Fruit fly (Drosophila melanogaster) whole organism, embryonic: ENCODE results near the gene CG10943.

ENCODE experiments used
- Ada2b ChIP-seq: fragments of 200-800 bp; sonication (Bioruptor generic); IDR thresholded peaks from 2 replicates; pipeline ENCODE4 v1.3.6; 2022; ENCODE audit warnings: missing biosample characterization, missing genetic modification characterization
- Aef1 ChIP-seq: fragments of 200-800 bp; sonication (Bioruptor generic); IDR thresholded peaks from 3 replicates; pipeline ENCODE4 v1.3.6; 2022; ENCODE audit warnings: missing biosample characterization, missing genetic modification characterization
- CG10267 ChIP-seq: fragments of 200-800 bp; sonication (Bioruptor generic); optimal IDR thresholded peaks from 2 replicates; lab custom pipeline; 2018; ENCODE audit warnings: missing biosample characterization, mild to moderate bottlenecking, missing genetic modification characterization, moderate library complexity
- CG10462 ChIP-seq: fragments of 200-800 bp; sonication (Bioruptor generic); optimal IDR thresholded peaks from 2 replicates; lab custom pipeline; 2016; ENCODE audit warnings: missing biosample characterization, missing genetic modification characterization
- CG11560 ChIP-seq: fragments of 200-800 bp; sonication (Bioruptor generic); IDR thresholded peaks from 3 replicates; pipeline ENCODE4 v1.3.6; 2022; ENCODE audit warnings: missing biosample characterization, missing genetic modification characterization
- CG11723 ChIP-seq: fragments of 200-800 bp; sonication (Bioruptor generic); optimal IDR thresholded peaks from 2 replicates; lab custom pipeline; 2017; ENCODE audit warnings: missing biosample characterization, mild to moderate bottlenecking, missing genetic modification characterization
- CG12071 ChIP-seq: fragments of 200-800 bp; sonication (Bioruptor generic); optimal IDR thresholded peaks from 3 replicates; lab custom pipeline; 2018; ENCODE audit warnings: missing biosample characterization, mild to moderate bottlenecking, missing genetic modification characterization
- CG1233 ChIP-seq: fragments of 200-800 bp; sonication (Bioruptor generic); optimal IDR thresholded peaks from 4 replicates; lab custom pipeline; 2018; ENCODE audit warnings: missing biosample characterization, mild to moderate bottlenecking, missing genetic modification characterization
- CG1647 ChIP-seq: fragments of 200-800 bp; sonication (Bioruptor generic); optimal IDR thresholded peaks from 3 replicates; lab custom pipeline; 2016; ENCODE audit warnings: missing biosample characterization, missing genetic modification characterization
- CG17802 ChIP-seq: fragments of 200-800 bp; sonication (Bioruptor generic); optimal IDR thresholded peaks from 2 replicates; lab custom pipeline; 2018; ENCODE audit warnings: missing biosample characterization, mild to moderate bottlenecking, missing genetic modification characterization, moderate library complexity
- CG3407 ChIP-seq: fragments of 200-800 bp; sonication (Bioruptor generic); optimal IDR thresholded peaks from 2 replicates; lab custom pipeline; 2018; ENCODE audit warnings: missing biosample characterization, mild to moderate bottlenecking, missing genetic modification characterization
- CG8924 ChIP-seq: fragments of 200-800 bp; optimal IDR thresholded peaks from 3 replicates; lab custom pipeline; 2019; ENCODE audit warnings: missing biosample characterization, mild to moderate bottlenecking, missing genetic modification characterization, moderate library complexity
- CG9932 ChIP-seq: fragments of 200-800 bp; sonication (Bioruptor generic); IDR thresholded peaks from 2 replicates; pipeline ENCODE4 v1.3.6; 2022; ENCODE audit warnings: missing biosample characterization, missing genetic modification characterization
- D19A ChIP-seq: fragments of 200-800 bp; optimal IDR thresholded peaks from 3 replicates; lab custom pipeline; 2019; ENCODE audit warnings: missing biosample characterization, mild to moderate bottlenecking, missing genetic modification characterization, moderate library complexity
- D19B ChIP-seq: fragments of 200-800 bp; sonication (Bioruptor generic); optimal IDR thresholded peaks from 2 replicates; lab custom pipeline; 2017; ENCODE audit warnings: missing biosample characterization, mild to moderate bottlenecking, missing genetic modification characterization
- Dbx ChIP-seq: fragments of 200-800 bp; sonication (Bioruptor generic); IDR thresholded peaks from 3 replicates; pipeline ENCODE4 v1.3.6; 2022; ENCODE audit warnings: missing biosample characterization, missing genetic modification characterization
- E2f1 ChIP-seq: fragments of 200-800 bp; sonication (Bioruptor generic); IDR thresholded peaks from 2 replicates; pipeline ENCODE4 v1.3.6; 2022; ENCODE audit warnings: missing biosample characterization, missing genetic modification characterization
- Elba2 ChIP-seq: fragments of 200-800 bp; sonication (Bioruptor generic); optimal IDR thresholded peaks from 3 replicates; lab custom pipeline; 2016; ENCODE audit warnings: missing biosample characterization, missing genetic modification characterization
- Fer1 ChIP-seq: fragments of 200-800 bp; sonication (Bioruptor generic); optimal IDR thresholded peaks from 2 replicates; lab custom pipeline; 2017; ENCODE audit warnings: missing biosample characterization, mild to moderate bottlenecking, missing genetic modification characterization
- GATAe ChIP-seq: fragments of 200-800 bp; sonication (Bioruptor generic); conservative IDR thresholded peaks from 2 replicates; pipeline ENCODE4 v1.3.6; 2022; ENCODE audit warnings: missing biosample characterization, missing genetic modification characterization
- HLHmδ ChIP-seq: fragments of 200-800 bp; sonication (Bioruptor generic); optimal IDR thresholded peaks from 2 replicates; lab custom pipeline; 2018; ENCODE audit warnings: missing biosample characterization, mild to moderate bottlenecking, missing genetic modification characterization, moderate library complexity
- Hmx ChIP-seq: fragments of 200-800 bp; sonication (Bioruptor generic); optimal IDR thresholded peaks from 2 replicates; lab custom pipeline; 2016; ENCODE audit warnings: missing biosample characterization, missing genetic modification characterization
- Hr51 ChIP-seq, 2 experiments: fragments of 200-800 bp; sonication (Bioruptor generic); optimal IDR thresholded peaks; 2 replicates in 1 of 2; 3 replicates in 1 of 2; lab custom pipeline; 2016 to 2018; ENCODE audit warnings: missing biosample characterization in 2 of 2, missing genetic modification characterization in 2 of 2, mild to moderate bottlenecking in 1 of 2, moderate library complexity in 1 of 2
- Kr ChIP-seq: fragments of 200-800 bp; sonication (Bioruptor generic); optimal IDR thresholded peaks from 2 replicates; lab custom pipeline; 2017; ENCODE audit warnings: missing biosample characterization, mild to moderate bottlenecking, missing genetic modification characterization
- Myb ChIP-seq: fragments of 200-800 bp; sonication (Bioruptor generic); optimal IDR thresholded peaks from 2 replicates; lab custom pipeline; 2016; ENCODE audit warnings: missing biosample characterization, missing genetic modification characterization
- NC2β ChIP-seq: fragments of 200-800 bp; sonication (Bioruptor generic); optimal IDR thresholded peaks from 2 replicates; lab custom pipeline; 2016; ENCODE audit warnings: missing biosample characterization, missing genetic modification characterization
- Nf-YC ChIP-seq: fragments of 200-800 bp; optimal IDR thresholded peaks from 3 replicates; lab custom pipeline; 2019; ENCODE audit warnings: missing biosample characterization, mild to moderate bottlenecking, missing genetic modification characterization, moderate library complexity
- Ssrp ChIP-seq: fragments of 200-800 bp; sonication (Bioruptor generic); optimal IDR thresholded peaks from 2 replicates; lab custom pipeline; 2018; ENCODE audit warnings: missing biosample characterization, mild to moderate bottlenecking, missing genetic modification characterization, moderate library complexity
- TFAM ChIP-seq: fragments of 200-800 bp; sonication (Bioruptor generic); optimal IDR thresholded peaks from 2 replicates; lab custom pipeline; 2017; ENCODE audit warnings: missing biosample characterization, missing genetic modification characterization, inconsistent platforms
- Xbp1 ChIP-seq: fragments of 200-800 bp; sonication (Bioruptor generic); optimal IDR thresholded peaks from 3 replicates; lab custom pipeline; 2016; ENCODE audit warnings: missing biosample characterization, mild to moderate bottlenecking, missing genetic modification characterization
- al ChIP-seq: fragments of 200-800 bp; sonication (Bioruptor generic); IDR thresholded peaks from 2 replicates; pipeline ENCODE4 v1.3.6; 2022; ENCODE audit warnings: missing biosample characterization, missing genetic modification characterization
- chinmo ChIP-seq: fragments of 200-800 bp; sonication (Bioruptor generic); IDR thresholded peaks from 4 replicates; pipeline ENCODE4 v1.3.6; 2022; ENCODE audit warnings: missing biosample characterization, missing genetic modification characterization; ENCODE audit not compliant: partially characterized antibody
- ci ChIP-seq: fragments of 200-800 bp; sonication (Bioruptor generic); IDR thresholded peaks from 3 replicates; pipeline ENCODE4 v1.3.6; 2022; ENCODE audit warnings: missing biosample characterization, missing genetic modification characterization
- crp ChIP-seq, 2 experiments: fragments of 200-800 bp; sonication (Bioruptor generic); optimal IDR thresholded peaks; 2 replicates in 1 of 2; 3 replicates in 1 of 2; lab custom pipeline; 2017; ENCODE audit warnings: missing biosample characterization in 2 of 2, missing genetic modification characterization in 2 of 2, mild to moderate bottlenecking in 1 of 2, moderate library complexity in 1 of 2
- dysf ChIP-seq: fragments of 200-800 bp; sonication (Bioruptor generic); IDR thresholded peaks from 3 replicates; pipeline ENCODE4 v1.3.6; 2022; ENCODE audit warnings: missing biosample characterization, missing genetic modification characterization
- ems ChIP-seq: fragments of 200-800 bp; sonication (Bioruptor generic); optimal IDR thresholded peaks from 3 replicates; lab custom pipeline; 2016; ENCODE audit warnings: missing biosample characterization, missing genetic modification characterization
- en ChIP-seq: fragments of 200-800 bp; sonication (Bioruptor generic); optimal IDR thresholded peaks from 2 replicates; lab custom pipeline; 2016; ENCODE audit warnings: missing biosample characterization, missing genetic modification characterization
- gce ChIP-seq: fragments of 200-800 bp; sonication (Bioruptor generic); IDR thresholded peaks from 3 replicates; pipeline ENCODE4 v1.3.6; 2022; ENCODE audit warnings: missing biosample characterization, missing genetic modification characterization
- gsb-n ChIP-seq: fragments of 200-800 bp; sonication (Bioruptor generic); optimal IDR thresholded peaks from 3 replicates; lab custom pipeline; 2018; ENCODE audit warnings: missing biosample characterization, mild to moderate bottlenecking, missing genetic modification characterization
- gt ChIP-seq: fragments of 200-800 bp; sonication (Bioruptor generic); IDR thresholded peaks from 2 replicates; pipeline ENCODE4 v1.3.6; 2022; ENCODE audit warnings: missing biosample characterization, missing genetic modification characterization
- hbn ChIP-seq: fragments of 200-800 bp; sonication (Bioruptor generic); IDR thresholded peaks from 2 replicates; pipeline ENCODE4 v1.3.6; 2022; ENCODE audit warnings: missing biosample characterization, missing genetic modification characterization; ENCODE audit not compliant: partially characterized antibody
- nom ChIP-seq: fragments of 200-800 bp; sonication (Bioruptor generic); optimal IDR thresholded peaks from 2 replicates; lab custom pipeline; 2017; ENCODE audit warnings: missing biosample characterization, missing genetic modification characterization, mild to moderate bottlenecking, moderate library complexity, missing genetic modification reagents
- otp ChIP-seq: fragments of 200-800 bp; sonication (Bioruptor generic); IDR thresholded peaks from 3 replicates; pipeline ENCODE4, ENCODE4 v1.3.6; 2022; ENCODE audit warnings: missing biosample characterization, missing genetic modification characterization
- rib ChIP-seq: fragments of 200-800 bp; sonication (Bioruptor generic); IDR thresholded peaks from 2 replicates; pipeline ENCODE4 v1.3.6; 2022; ENCODE audit warnings: missing biosample characterization, missing genetic modification characterization
- row ChIP-seq: fragments of 200-800 bp; sonication (Bioruptor generic); IDR thresholded peaks from 3 replicates; pipeline ENCODE4 v1.3.6; 2022; ENCODE audit warnings: missing biosample characterization, missing genetic modification characterization
- sim ChIP-seq: fragments of 200-800 bp; sonication (Bioruptor generic); IDR thresholded peaks from 2 replicates; pipeline ENCODE4 v1.3.6; 2022; ENCODE audit warnings: missing biosample characterization, missing genetic modification characterization
- so ChIP-seq: fragments of 200-800 bp; sonication (Bioruptor generic); IDR thresholded peaks from 3 replicates; pipeline ENCODE4 v1.3.6; 2022; ENCODE audit warnings: missing biosample characterization, missing genetic modification characterization
- trem ChIP-seq: fragments of 200-800 bp; optimal IDR thresholded peaks from 3 replicates; lab custom pipeline; 2019; ENCODE audit warnings: missing biosample characterization, mild to moderate bottlenecking, missing genetic modification characterization, moderate library complexity
- ttk ChIP-seq: fragments of 200-800 bp; sonication (Bioruptor generic); IDR thresholded peaks from 2 replicates; pipeline ENCODE4 v2.1.2; 2022; ENCODE audit warnings: missing biosample characterization, missing genetic modification characterization

Gene CG10943

dm6 chr3L:12843056-12843799 is 19.5 kb downstream of the CG10943 start, which contains the start of gene nebu (continued):
- TF ChIP-seq Aef1 (GFP tag; lab: Robert Waterston, UW) (peak; percentile 97), CG11723 (GFP tag; lab: Kevin White, UChicago) (peak; percentile 90), GATAe (GFP tag; lab: Robert Waterston, UW) (peak; percentile 88), NC2β (GFP tag; lab: Kevin White, UChicago) (peak; percentile 90), CG17802 (tag; lab: Kevin White, UChicago) (peak; percentile 65), Ada2b (GFP tag; lab: Robert Waterston, UW) (peak; percentile 96), CG9932 (GFP tag; lab: Robert Waterston, UW) (peak; percentile 98), Nf-YC (peak; percentile 81), rib (peak; percentile 98), so (GFP tag; lab: Robert Waterston, UW) (peak; percentile 96), gsb-n (peak; percentile 74), gce (GFP tag; lab: Robert Waterston, UW) (peak; percentile 92; the same call in 2 of the 3 replicates), CG10267 (tag; lab: Kevin White, UChicago) (peak; percentile 85), E2f1 (peak; percentile 97), Myb (GFP tag; lab: Kevin White, UChicago) (peak; percentile 89), crp (GFP tag; optimal IDR thresholded peaks at IDR 0.05; lab: Kevin White, UChicago) (peak in 1 of 2 experiments; percentile 61), CG10462 (GFP tag; lab: Kevin White, UChicago) (peak; percentile 89), CG11560 (tag; lab: Robert Waterston, UW) (no peak; the same call in 1 of the 3 replicates), chinmo (GFP tag; lab: Robert Waterston, UW) (no peak), Dbx (GFP tag; lab: Robert Waterston, UW) (peak; percentile 99), ems (peak; percentile 95), Xbp1 (GFP tag; lab: Kevin White, UChicago) (peak; percentile 96), nom (peak; percentile 92), hbn (GFP tag; lab: Robert Waterston, UW) (no peak), CG1233 (peak; percentile 89), Fer1 (GFP tag; lab: Kevin White, UChicago) (peak; percentile 99), al (GFP tag; lab: Robert Waterston, UW) (peak; percentile 97; the same call in 1 of the 2 replicates), Hmx (GFP tag; lab: Kevin White, UChicago) (peak; percentile 89), CG3407 (GFP tag; lab: Kevin White, UChicago) (peak; percentile 78), TFAM (GFP tag; lab: Kevin White, UChicago) (peak; percentile 29), CG12071 (GFP tag; lab: Kevin White, UChicago) (peak; percentile 96), Ssrp (tag; lab: Kevin White, UChicago) (peak; percentile 83), trem (peak; percentile 57), row (GFP tag; lab: Robert Waterston, UW) (peak; percentile 98), ttk (peak; percentile 95), D19A (tag; lab: Kevin White, UChicago) (peak; percentile 88), CG1647 (GFP tag; lab: Kevin White, UChicago) (peak; percentile 95), otp (GFP tag; lab: Robert Waterston, UW) (peak; percentile 92), Hr51 (GFP tag; optimal IDR thresholded peaks at IDR 0.05; lab: Kevin White, UChicago) (peak; percentile 95 to 96), HLHmδ (GFP tag; lab: Kevin White, UChicago) (no peak), CG8924 (tag; lab: Kevin White, UChicago) (peak; percentile 96), dysf (GFP tag; lab: Robert Waterston, UW) (peak; percentile 98), sim (GFP tag; lab: Robert Waterston, UW) (peak; percentile 87), ci (GFP tag; lab: Robert Waterston, UW) (no peak; the same call in none of the 3 replicates), gt (GFP tag; lab: Robert Waterston, UW) (no peak; the same call in none of the 2 replicates), Elba2 (GFP tag; lab: Kevin White, UChicago) (peak; percentile 51), D19B (GFP tag; lab: Kevin White, UChicago) (peak; percentile 89), en (GFP tag; lab: Kevin White, UChicago) (peak; percentile 90), Kr (GFP tag; lab: Kevin White, UChicago) (no peak)
